Fruit fly (Drosophila melanogaster) whole organism, embryonic: ENCODE data around the gene CG14958.

ENCODE experiments used
- Atf3 ChIP-seq: fragments of 200-800 bp; sonication (Bioruptor generic); optimal IDR thresholded peaks from 3 replicates; lab custom pipeline; 2016; ENCODE audit warnings: missing biosample characterization, missing genetic modification characterization
- Atf6 ChIP-seq: fragments of 200-800 bp; sonication (Bioruptor generic); IDR thresholded peaks from 2 replicates; pipeline ENCODE4 v1.3.6; 2022; ENCODE audit warnings: missing biosample characterization, missing genetic modification characterization
- CG10147 ChIP-seq: fragments of 200-800 bp; sonication (Bioruptor generic); optimal IDR thresholded peaks from 2 replicates; lab custom pipeline; 2019; ENCODE audit warnings: missing biosample characterization, mild to moderate bottlenecking, missing genetic modification characterization, moderate library complexity
- CG10209 ChIP-seq: fragments of 200-800 bp; sonication (Bioruptor generic); optimal IDR thresholded peaks from 3 replicates; lab custom pipeline; 2017; ENCODE audit warnings: missing biosample characterization, mild to moderate bottlenecking, missing genetic modification characterization, missing genetic modification reagents
- CG10267 ChIP-seq: fragments of 200-800 bp; sonication (Bioruptor generic); optimal IDR thresholded peaks from 2 replicates; lab custom pipeline; 2018; ENCODE audit warnings: missing biosample characterization, mild to moderate bottlenecking, missing genetic modification characterization, moderate library complexity
- CG10565 ChIP-seq: fragments of 200-800 bp; sonication (Bioruptor generic); optimal IDR thresholded peaks from 3 replicates; lab custom pipeline; 2016; ENCODE audit warnings: missing biosample characterization, mild to moderate bottlenecking, missing genetic modification characterization
- CG10959 ChIP-seq: fragments of 200-800 bp; sonication (Bioruptor generic); IDR thresholded peaks from 2 replicates; pipeline ENCODE4 v1.3.6; 2022; ENCODE audit warnings: missing biosample characterization, missing genetic modification characterization
- CG11695 ChIP-seq: fragments of 200-800 bp; sonication (Bioruptor generic); IDR thresholded peaks from 3 replicates; pipeline ENCODE4 v1.3.6; 2022; ENCODE audit warnings: missing biosample characterization, missing genetic modification characterization
- CG12104 ChIP-seq: fragments of 200-800 bp; sonication (Bioruptor generic); optimal IDR thresholded peaks from 3 replicates; lab custom pipeline; 2016; ENCODE audit warnings: missing biosample characterization, missing genetic modification characterization
- CG12744 ChIP-seq: fragments of 200-800 bp; sonication (Bioruptor generic); optimal IDR thresholded peaks from 2 replicates; lab custom pipeline; 2016; ENCODE audit warnings: missing biosample characterization, missing genetic modification characterization
- CG14441 ChIP-seq: fragments of 200-800 bp; sonication (Bioruptor generic); IDR thresholded peaks from 2 replicates; pipeline ENCODE4 v1.3.6; 2022; ENCODE audit warnings: missing biosample characterization, missing genetic modification characterization
- CG15011 ChIP-seq: fragments of 200-800 bp; sonication (Bioruptor generic); optimal IDR thresholded peaks from 3 replicates; lab custom pipeline; 2018; ENCODE audit warnings: missing biosample characterization, mild to moderate bottlenecking, missing genetic modification characterization
- CG15601 ChIP-seq: fragments of 200-800 bp; sonication (Bioruptor generic); optimal IDR thresholded peaks from 3 replicates; lab custom pipeline; 2019; ENCODE audit warnings: missing biosample characterization, mild to moderate bottlenecking, missing genetic modification characterization, moderate library complexity
- CG16863 ChIP-seq: fragments of 200-800 bp; sonication (Bioruptor generic); optimal IDR thresholded peaks from 3 replicates; lab custom pipeline; 2016; ENCODE audit warnings: missing biosample characterization, missing genetic modification characterization
- CG17568 ChIP-seq: fragments of 200-800 bp; sonication (Bioruptor generic); optimal IDR thresholded peaks from 2 replicates; lab custom pipeline; 2018; ENCODE audit warnings: missing biosample characterization, mild to moderate bottlenecking, missing genetic modification characterization, moderate library complexity
- CG1832 ChIP-seq: fragments of 200-800 bp; sonication (Bioruptor generic); optimal IDR thresholded peaks from 2 replicates; lab custom pipeline; 2017; ENCODE audit warnings: missing biosample characterization, mild to moderate bottlenecking, missing genetic modification characterization, inconsistent platforms
- CG2129 ChIP-seq: fragments of 200-800 bp; sonication (Bioruptor generic); IDR thresholded peaks from 2 replicates; pipeline ENCODE4 v1.3.6; 2022; ENCODE audit warnings: missing biosample characterization, missing genetic modification characterization; ENCODE audit not compliant: partially characterized antibody
- CG31224 ChIP-seq: fragments of 200-800 bp; sonication (Bioruptor generic); IDR thresholded peaks from 2 replicates; pipeline ENCODE4 v1.3.6; 2022; ENCODE audit warnings: missing biosample characterization, missing genetic modification characterization
- CG4328 ChIP-seq: fragments of 200-800 bp; sonication (Bioruptor generic); optimal IDR thresholded peaks from 3 replicates; lab custom pipeline; 2017; ENCODE audit warnings: missing biosample characterization, missing genetic modification reagents, missing genetic modification characterization
- CG6175 ChIP-seq: fragments of 200-800 bp; sonication (Bioruptor generic); IDR thresholded peaks from 3 replicates; pipeline ENCODE4 v1.3.6; 2022; ENCODE audit warnings: missing biosample characterization, missing genetic modification characterization
- CG6689 ChIP-seq: fragments of 200-800 bp; sonication (Bioruptor generic); IDR thresholded peaks from 2 replicates; pipeline ENCODE4 v1.3.6; 2022; ENCODE audit warnings: missing biosample characterization, missing genetic modification characterization
- CG7556 ChIP-seq: fragments of 200-800 bp; sonication (Bioruptor generic); optimal IDR thresholded peaks from 2 replicates; lab custom pipeline; 2017; ENCODE audit warnings: missing biosample characterization, mild to moderate bottlenecking, missing genetic modification characterization
- CG9797 ChIP-seq: fragments of 200-800 bp; sonication (Bioruptor generic); optimal IDR thresholded peaks from 3 replicates; lab custom pipeline; 2018; ENCODE audit warnings: missing biosample characterization, mild to moderate bottlenecking, missing genetic modification characterization
- CG9817 ChIP-seq: fragments of 200-800 bp; sonication (Bioruptor generic); optimal IDR thresholded peaks from 2 replicates; lab custom pipeline; 2018; ENCODE audit warnings: missing biosample characterization, mild to moderate bottlenecking, missing genetic modification characterization, moderate library complexity
- Camta ChIP-seq: fragments of 200-800 bp; sonication (Bioruptor generic); optimal IDR thresholded peaks from 2 replicates; lab custom pipeline; 2016; ENCODE audit warnings: missing biosample characterization, missing genetic modification characterization
- Drgx ChIP-seq: fragments of 200-800 bp; sonication (Bioruptor generic); IDR thresholded peaks from 2 replicates; pipeline ENCODE4 v1.3.6; 2022; ENCODE audit warnings: missing biosample characterization, missing genetic modification characterization
- H2.0 ChIP-seq: fragments of 200-800 bp; sonication (Bioruptor generic); IDR thresholded peaks from 2 replicates; pipeline ENCODE4 v1.3.6; 2022; ENCODE audit warnings: missing biosample characterization, missing genetic modification characterization
- Hand ChIP-seq: fragments of 200-800 bp; sonication (Bioruptor generic); optimal IDR thresholded peaks from 2 replicates; lab custom pipeline; 2017; ENCODE audit warnings: mild to moderate bottlenecking, missing biosample characterization, missing genetic modification reagents, missing genetic modification characterization
- Oaz ChIP-seq: fragments of 200-800 bp; sonication (Bioruptor generic); IDR thresholded peaks from 2 replicates; pipeline ENCODE4 v1.3.6; 2022; ENCODE audit warnings: missing biosample characterization, missing genetic modification characterization
- Six4 ChIP-seq: fragments of 200-800 bp; sonication (Bioruptor generic); optimal IDR thresholded peaks from 2 replicates; lab custom pipeline; 2016; ENCODE audit warnings: missing biosample characterization, missing genetic modification characterization
- Xrp1 ChIP-seq: fragments of 200-800 bp; sonication (Bioruptor generic); IDR thresholded peaks from 2 replicates; pipeline ENCODE4 v1.3.6; 2022; ENCODE audit warnings: missing biosample characterization, missing genetic modification characterization
- aop ChIP-seq: fragments of 200-800 bp; sonication (Bioruptor generic); IDR thresholded peaks from 2 replicates; pipeline ENCODE4 v1.3.6; 2022; ENCODE audit warnings: missing biosample characterization, missing genetic modification characterization
- bab2 ChIP-seq: fragments of 200-800 bp; sonication (Bioruptor generic); optimal IDR thresholded peaks from 2 replicates; lab custom pipeline; 2016; ENCODE audit warnings: missing biosample characterization, missing genetic modification characterization
- dysf ChIP-seq: fragments of 200-800 bp; sonication (Bioruptor generic); IDR thresholded peaks from 3 replicates; pipeline ENCODE4 v1.3.6; 2022; ENCODE audit warnings: missing biosample characterization, missing genetic modification characterization
- ems ChIP-seq: fragments of 200-800 bp; sonication (Bioruptor generic); optimal IDR thresholded peaks from 3 replicates; lab custom pipeline; 2016; ENCODE audit warnings: missing biosample characterization, missing genetic modification characterization
- esg ChIP-seq: fragments of 200-800 bp; sonication (Bioruptor generic); conservative IDR thresholded peaks from 2 replicates; pipeline ENCODE4 v1.3.6; 2022; ENCODE audit warnings: missing biosample characterization, missing genetic modification characterization
- exex ChIP-seq: fragments of 200-800 bp; sonication (Bioruptor generic); optimal IDR thresholded peaks from 4 replicates; lab custom pipeline; 2018; ENCODE audit warnings: missing biosample characterization, mild to moderate bottlenecking, missing genetic modification characterization, moderate library complexity
- fd96Cb ChIP-seq: fragments of 200-800 bp; sonication (Bioruptor generic); optimal IDR thresholded peaks from 2 replicates; lab custom pipeline; 2018; ENCODE audit warnings: missing biosample characterization, mild to moderate bottlenecking, missing genetic modification characterization, moderate library complexity
- gsb ChIP-seq: fragments of 200-800 bp; sonication (Bioruptor generic); IDR thresholded peaks from 2 replicates; pipeline ENCODE4 v1.3.6; 2022; ENCODE audit warnings: missing biosample characterization, missing genetic modification characterization
- ham ChIP-seq: fragments of 200-800 bp; sonication (Bioruptor generic); IDR thresholded peaks from 2 replicates; pipeline ENCODE4 v1.3.6; 2022; ENCODE audit warnings: missing biosample characterization, missing genetic modification characterization
- ind ChIP-seq: fragments of 200-800 bp; sonication (Bioruptor generic); optimal IDR thresholded peaks from 3 replicates; lab custom pipeline; 2016; ENCODE audit warnings: missing biosample characterization, missing genetic modification characterization
- kah ChIP-seq: fragments of 200-800 bp; sonication (Bioruptor generic); optimal IDR thresholded peaks from 2 replicates; lab custom pipeline; 2018; ENCODE audit warnings: missing biosample characterization, mild to moderate bottlenecking, missing genetic modification characterization
- knrl ChIP-seq: fragments of 200-800 bp; sonication (Bioruptor generic); IDR thresholded peaks from 3 replicates; pipeline ENCODE4 v1.3.6; 2022; ENCODE audit warnings: missing biosample characterization, missing genetic modification characterization; ENCODE audit not compliant: partially characterized antibody
- maf-S ChIP-seq: fragments of 200-800 bp; sonication (Bioruptor generic); optimal IDR thresholded peaks from 2 replicates; lab custom pipeline; 2016; ENCODE audit warnings: missing biosample characterization, missing genetic modification characterization
- pum ChIP-seq: fragments of 200-800 bp; sonication (Bioruptor generic); optimal IDR thresholded peaks from 2 replicates; lab custom pipeline; 2016; ENCODE audit warnings: missing biosample characterization, missing genetic modification characterization
- sim ChIP-seq: fragments of 200-800 bp; sonication (Bioruptor generic); IDR thresholded peaks from 2 replicates; pipeline ENCODE4 v1.3.6; 2022; ENCODE audit warnings: missing biosample characterization, missing genetic modification characterization
- stwl ChIP-seq: fragments of 200-800 bp; sonication (Bioruptor generic); optimal IDR thresholded peaks from 3 replicates; lab custom pipeline; 2018; ENCODE audit warnings: missing biosample characterization, mild to moderate bottlenecking, missing genetic modification characterization, moderate library complexity
- sug ChIP-seq: fragments of 200-800 bp; optimal IDR thresholded peaks from 2 replicates; lab custom pipeline; 2019; ENCODE audit warnings: missing biosample characterization, mild to moderate bottlenecking, missing genetic modification characterization, moderate library complexity
- tx ChIP-seq: fragments of 200-800 bp; sonication (Bioruptor generic); optimal IDR thresholded peaks from 2 replicates; lab custom pipeline; 2016; ENCODE audit warnings: missing biosample characterization, missing genetic modification characterization
- usp ChIP-seq: fragments of >200 bp; optimal IDR thresholded peaks from 2 replicates; lab custom pipeline; 2017; ENCODE audit warnings: missing biosample characterization, missing genetic modification characterization
- vnd ChIP-seq: fragments of 200-800 bp; sonication (Bioruptor generic); IDR thresholded peaks from 3 replicates; pipeline ENCODE4 v1.3.6; 2022; ENCODE audit warnings: missing biosample characterization, missing genetic modification characterization; ENCODE audit not compliant: partially characterized antibody
- vvl ChIP-seq: fragments of 200-800 bp; sonication (Bioruptor generic); IDR thresholded peaks from 2 replicates; pipeline ENCODE4 v1.3.6; 2022; ENCODE audit warnings: missing biosample characterization, missing genetic modification characterization

Gene CG14958

dm6 chr3L:3192912-3193311 lies 3.1 kb downstream of the CG14958 start, which contains the start of gene Hsp83 (continued):
- TF ChIP-seq ham (GFP tag; lab: Robert Waterston, UW) (peak; percentile 45; the same call in 1 of the 2 replicates), vvl (GFP tag; lab: Robert Waterston, UW) (peak; percentile 97), knrl (no peak), vnd (GFP tag; lab: Robert Waterston, UW) (no peak), ind (GFP tag; lab: Kevin White, UChicago) (peak; percentile 84), Drgx (GFP tag; lab: Robert Waterston, UW) (peak; percentile 87), CG9797 (peak; percentile 76), esg (peak; percentile 63), CG10209 (peak; percentile 96), exex (tag; lab: Kevin White, UChicago) (peak; percentile 84), tx (peak; percentile 81), pum (GFP tag; lab: Kevin White, UChicago) (peak; percentile 81), CG31224 (GFP tag; lab: Robert Waterston, UW) (peak; percentile 74), kah (GFP tag; lab: Kevin White, UChicago) (peak; percentile 97), CG11695 (GFP tag; lab: Robert Waterston, UW) (peak; percentile 84), CG6175 (GFP tag; lab: Robert Waterston, UW) (peak; percentile 90), CG10565 (peak; percentile 60), CG10267 (tag; lab: Kevin White, UChicago) (peak; percentile 99), CG1832 (GFP tag; lab: Kevin White, UChicago) (no peak), CG7556 (GFP tag; lab: Kevin White, UChicago) (peak; percentile 88), stwl (tag; lab: Kevin White, UChicago) (peak; percentile 85), usp (GFP tag; lab: Kevin White, UChicago) (no peak), Hand (GFP tag; lab: Kevin White, UChicago) (peak; percentile 99), CG17568 (GFP tag; lab: Kevin White, UChicago) (peak; percentile 99), CG12744 (GFP tag; lab: Kevin White, UChicago) (peak; percentile 94), CG12104 (GFP tag; lab: Kevin White, UChicago) (peak; percentile 96), Oaz (GFP tag; lab: Robert Waterston, UW) (peak; percentile 85), sug (tag; lab: Kevin White, UChicago) (peak; percentile 92), CG4328 (GFP tag; lab: Kevin White, UChicago) (peak; percentile 99), CG15011 (GFP tag; lab: Kevin White, UChicago) (peak; percentile 95), CG10147 (peak; percentile 88), bab2 (GFP tag; lab: Kevin White, UChicago) (peak; percentile 79), H2.0 (GFP tag; lab: Robert Waterston, UW) (peak; percentile 87), CG16863 (GFP tag; lab: Kevin White, UChicago) (peak; percentile 90), CG2129 (GFP tag; lab: Robert Waterston, UW) (no peak), gsb (peak; percentile 83), CG9817 (tag; lab: Kevin White, UChicago) (peak; percentile 88), dysf (GFP tag; lab: Robert Waterston, UW) (peak; percentile 89), Camta (GFP tag; lab: Kevin White, UChicago) (peak; percentile 92), aop (GFP tag; lab: Robert Waterston, UW) (0 out of 2 replicates have a peak, but pooled peaks have one; percentile 41), Xrp1 (GFP tag; lab: Robert Waterston, UW) (peak; percentile 71), CG10959 (GFP tag; lab: Robert Waterston, UW) (peak; percentile 81), CG15601 (tag; lab: Kevin White, UChicago) (peak; percentile 93), CG14441 (GFP tag; lab: Robert Waterston, UW) (peak; percentile 83), Atf3 (peak; percentile 91), fd96Cb (tag; lab: Kevin White, UChicago) (peak; percentile 63), sim (GFP tag; lab: Robert Waterston, UW) (peak; percentile 92), CG6689 (peak; percentile 81), ems (GFP tag; lab: Kevin White, UChicago) (peak; percentile 92), Six4 (peak; percentile 88), maf-S (GFP tag; lab: Kevin White, UChicago) (peak; percentile 89), Atf6 (peak; percentile 95)
